ENCODE assay signal across 1 fruit fly cellular context in genomic region chrX:19752344-19752743, dm6.
TF ChIP-seq lines count a peak whose summit lies in the region.

No protein-coding gene starts in this region.

TF ChIP-seq in whole organism, embryonic, 481 proteins besides CTCF, POLR2A, EP300 and RAD21 (continued from another document):
- no peak for TF ChIP-seq CG12744 (GFP tag; optimal IDR thresholded peaks at IDR 0.05; lab: Kevin White, UChicago)
- TF ChIP-seq CG4424 (GFP tag; optimal IDR thresholded peaks at IDR 0.05; lab: Kevin White, UChicago): no peak
